Worm (Caenorhabditis elegans) whole organism, L2 larva: ENCODE data around the gene cyb-1.

Experiments used
- C34F6.9 ChIP-seq: fragments of 150-350 bp; optimal IDR thresholded peaks from 2 replicates; lab custom pipeline; 2014; ENCODE audit warnings: missing biosample characterization, missing genetic modification characterization
- F13H6.1 ChIP-seq: sonication (generic microtip); optimal IDR thresholded peaks from 2 replicates; lab custom pipeline; 2016; ENCODE audit warnings: missing genetic modification characterization, missing compliant biosample characterization
- R02D3.7 ChIP-seq: fragments of 150-350 bp; optimal IDR thresholded peaks from 2 replicates; lab custom pipeline; 2014; ENCODE audit warnings: missing biosample characterization, missing genetic modification characterization
- Y55F3AM.14 ChIP-seq: fragments of 200-800 bp; sonication (Bioruptor generic); optimal IDR thresholded peaks from 2 replicates; lab custom pipeline; 2018; ENCODE audit warnings: mild to moderate bottlenecking, missing genetic modification characterization, missing compliant biosample characterization
- alr-1 ChIP-seq: fragments of 150-350 bp; optimal IDR thresholded peaks from 2 replicates; lab custom pipeline; 2014; ENCODE audit warnings: missing biosample characterization, missing genetic modification characterization
- aly-2 ChIP-seq: fragments of 150-350 bp; optimal IDR thresholded peaks from 2 replicates; lab custom pipeline; 2014; ENCODE audit warnings: missing biosample characterization, missing genetic modification characterization
- ama-1 ChIP-seq: fragments of 150-350 bp; optimal IDR thresholded peaks from 2 replicates; lab custom pipeline; 2018; ENCODE audit warnings: inconsistent platforms
- blmp-1 ChIP-seq: sonication (generic microtip); optimal IDR thresholded peaks from 2 replicates; lab custom pipeline; 2017; ENCODE audit warnings: missing genetic modification characterization, mild to moderate bottlenecking, missing compliant biosample characterization, antibody characterized with exemption, moderate library complexity; ENCODE audit not compliant: insufficient read depth
- ceh-16 ChIP-seq: fragments of 150-350 bp; optimal IDR thresholded peaks from 2 replicates; lab custom pipeline; 2014; ENCODE audit warnings: missing biosample characterization, missing genetic modification characterization
- ceh-82 ChIP-seq: fragments of 150-350 bp; optimal IDR thresholded peaks from 2 replicates; lab custom pipeline; 2014; ENCODE audit warnings: missing biosample characterization, missing genetic modification characterization
- crh-2 ChIP-seq: sonication (generic microtip); optimal IDR thresholded peaks from 2 replicates; lab custom pipeline; 2017; ENCODE audit warnings: missing biosample characterization, missing genetic modification characterization
- dmd-4 ChIP-seq: sonication (generic microtip); optimal IDR thresholded peaks from 2 replicates; lab custom pipeline; 2017; ENCODE audit warnings: missing biosample characterization, missing genetic modification characterization
- egl-27 ChIP-seq: sonication (generic microtip); optimal IDR thresholded peaks from 3 replicates; lab custom pipeline; 2017; ENCODE audit warnings: missing biosample characterization, missing genetic modification reagents, missing genetic modification characterization
- elt-1 ChIP-seq: fragments of 150-350 bp; optimal IDR thresholded peaks from 2 replicates; lab custom pipeline; 2014; ENCODE audit warnings: missing biosample characterization, missing genetic modification characterization
- elt-3 ChIP-seq: sonication (generic microtip); optimal IDR thresholded peaks from 2 replicates; lab custom pipeline; 2017; ENCODE audit warnings: missing biosample characterization, missing genetic modification characterization
- fos-1 ChIP-seq: fragments of 150-350 bp; optimal IDR thresholded peaks from 2 replicates; lab custom pipeline; 2014; ENCODE audit warnings: missing biosample characterization, missing genetic modification characterization
- gmeb-1 ChIP-seq: fragments of 150-350 bp; optimal IDR thresholded peaks from 2 replicates; lab custom pipeline; 2014; ENCODE audit warnings: missing biosample characterization, missing genetic modification characterization
- lin-11 ChIP-seq: fragments of 150-350 bp; sonication (generic microtip); optimal IDR thresholded peaks from 2 replicates; lab custom pipeline; 2014; ENCODE audit warnings: missing biosample characterization, missing genetic modification characterization, inconsistent platforms, mixed read lengths
- lin-13 ChIP-seq: fragments of 150-350 bp; optimal IDR thresholded peaks from 2 replicates; lab custom pipeline; 2014; ENCODE audit warnings: missing biosample characterization, missing genetic modification reagents, missing genetic modification characterization
- lin-39 ChIP-seq: fragments of 150-350 bp; optimal IDR thresholded peaks from 2 replicates; lab custom pipeline; 2014; ENCODE audit warnings: missing biosample characterization, missing genetic modification reagents, missing genetic modification characterization
- lsy-2 ChIP-seq, 2 experiments: fragments of 150-350 bp in 1 of 2; sonication (generic microtip) in 1 of 2; optimal IDR thresholded peaks; 2 replicates each; lab custom pipeline; 2014 to 2017; ENCODE audit warnings: missing biosample characterization in 2 of 2, missing genetic modification characterization in 2 of 2
- mab-5 ChIP-seq: fragments of 150-350 bp; optimal IDR thresholded peaks from 2 replicates; lab custom pipeline; 2014; ENCODE audit warnings: missing biosample characterization, missing genetic modification characterization
- mbf-1 ChIP-seq: sonication (generic microtip); optimal IDR thresholded peaks from 2 replicates; lab custom pipeline; 2017; ENCODE audit warnings: missing biosample characterization, missing genetic modification characterization
- mdl-1 ChIP-seq, 2 experiments: fragments of 150-350 bp in 1 of 2; sonication (generic microtip) in 1 of 2; optimal IDR thresholded peaks; 2 replicates each; lab custom pipeline; 2017; ENCODE audit warnings: missing biosample characterization in 2 of 2, missing genetic modification characterization in 2 of 2
- nhr-10 ChIP-seq: sonication (generic microtip); optimal IDR thresholded peaks from 2 replicates; lab custom pipeline; 2017; ENCODE audit warnings: missing biosample characterization, missing genetic modification characterization
- nhr-11 ChIP-seq: fragments of 150-350 bp; optimal IDR thresholded peaks from 2 replicates; lab custom pipeline; 2014; ENCODE audit warnings: missing biosample characterization, missing genetic modification characterization
- nhr-12 ChIP-seq: fragments of 150-350 bp; optimal IDR thresholded peaks from 2 replicates; lab custom pipeline; 2014; ENCODE audit warnings: missing biosample characterization, missing genetic modification characterization
- nhr-129 ChIP-seq: fragments of 150-350 bp; optimal IDR thresholded peaks from 2 replicates; lab custom pipeline; 2014; ENCODE audit warnings: missing biosample characterization, missing genetic modification characterization
- nhr-21 ChIP-seq: fragments of 150-350 bp; optimal IDR thresholded peaks from 2 replicates; lab custom pipeline; 2014; ENCODE audit warnings: missing biosample characterization, missing genetic modification characterization
- nhr-23 ChIP-seq: fragments of 150-350 bp; optimal IDR thresholded peaks from 2 replicates; lab custom pipeline; 2014; ENCODE audit warnings: missing biosample characterization, missing genetic modification reagents, missing genetic modification characterization
- nhr-237 ChIP-seq: fragments of 150-350 bp; optimal IDR thresholded peaks from 2 replicates; lab custom pipeline; 2014; ENCODE audit warnings: missing biosample characterization, missing genetic modification characterization
- nhr-25 ChIP-seq: fragments of 150-350 bp; sonication (generic microtip); optimal IDR thresholded peaks from 3 replicates; lab custom pipeline; 2014; ENCODE audit warnings: missing biosample characterization, missing genetic modification characterization
- nhr-6 ChIP-seq: fragments of 150-350 bp; optimal IDR thresholded peaks from 2 replicates; lab custom pipeline; 2014; ENCODE audit warnings: missing biosample characterization, missing genetic modification characterization
- nhr-77 ChIP-seq: fragments of 150-350 bp; optimal IDR thresholded peaks from 2 replicates; lab custom pipeline; 2014; ENCODE audit warnings: missing biosample characterization, missing genetic modification characterization
- peb-1 ChIP-seq: fragments of 150-350 bp; optimal IDR thresholded peaks from 2 replicates; lab custom pipeline; 2014; ENCODE audit warnings: missing biosample characterization, missing genetic modification characterization
- sem-4 ChIP-seq: fragments of 150-350 bp; optimal IDR thresholded peaks from 2 replicates; lab custom pipeline; 2014; ENCODE audit warnings: missing biosample characterization, missing genetic modification reagents, missing genetic modification characterization
- skn-1 ChIP-seq: sonication (generic microtip); optimal IDR thresholded peaks from 2 replicates; lab custom pipeline; 2017; ENCODE audit warnings: missing biosample characterization, missing genetic modification characterization
- sma-3 ChIP-seq: sonication (generic microtip); optimal IDR thresholded peaks from 2 replicates; lab custom pipeline; 2016; ENCODE audit warnings: missing genetic modification reagents, missing genetic modification characterization, missing compliant biosample characterization
- sma-9 ChIP-seq, 2 experiments: fragments of 150-350 bp in 1 of 2; sonication (generic microtip) in 1 of 2; optimal IDR thresholded peaks; 2 replicates each; lab custom pipeline; 2014 to 2016; ENCODE audit warnings: missing genetic modification characterization in 2 of 2, mild to moderate bottlenecking in 1 of 2, missing biosample characterization in 1 of 2, missing compliant biosample characterization in 1 of 2, missing genetic modification reagents in 1 of 2, moderate library complexity in 1 of 2
- snpc-4 ChIP-seq: fragments of 150-350 bp; optimal IDR thresholded peaks from 2 replicates; lab custom pipeline; 2014; ENCODE audit warnings: missing biosample characterization, missing genetic modification characterization
- unc-39 ChIP-seq: fragments of 150-350 bp; optimal IDR thresholded peaks from 2 replicates; lab custom pipeline; 2014; ENCODE audit warnings: missing biosample characterization, missing genetic modification characterization
- unc-55 ChIP-seq: fragments of 150-350 bp; sonication (generic microtip); optimal IDR thresholded peaks from 3 replicates; lab custom pipeline; 2014; ENCODE audit warnings: missing biosample characterization, missing genetic modification reagents, missing genetic modification characterization
- unc-62 ChIP-seq: fragments of 150-350 bp; optimal IDR thresholded peaks from 2 replicates; lab custom pipeline; 2014; ENCODE audit warnings: missing biosample characterization, missing genetic modification reagents, missing genetic modification characterization
- zag-1 ChIP-seq: fragments of 150-350 bp; optimal IDR thresholded peaks from 2 replicates; lab custom pipeline; 2014; ENCODE audit warnings: missing biosample characterization, missing genetic modification characterization
- ztf-1 ChIP-seq: fragments of 200-800 bp; sonication (Bioruptor generic); conservative IDR thresholded peaks from 2 replicates; pipeline ENCODE4 v1.3.6; 2022; ENCODE audit warnings: missing genetic modification characterization, missing compliant biosample characterization
- ztf-4 ChIP-seq: fragments of 150-350 bp; optimal IDR thresholded peaks from 2 replicates; lab custom pipeline; 2014; ENCODE audit warnings: missing biosample characterization, missing genetic modification characterization

cyb-1 gene

DNA sequence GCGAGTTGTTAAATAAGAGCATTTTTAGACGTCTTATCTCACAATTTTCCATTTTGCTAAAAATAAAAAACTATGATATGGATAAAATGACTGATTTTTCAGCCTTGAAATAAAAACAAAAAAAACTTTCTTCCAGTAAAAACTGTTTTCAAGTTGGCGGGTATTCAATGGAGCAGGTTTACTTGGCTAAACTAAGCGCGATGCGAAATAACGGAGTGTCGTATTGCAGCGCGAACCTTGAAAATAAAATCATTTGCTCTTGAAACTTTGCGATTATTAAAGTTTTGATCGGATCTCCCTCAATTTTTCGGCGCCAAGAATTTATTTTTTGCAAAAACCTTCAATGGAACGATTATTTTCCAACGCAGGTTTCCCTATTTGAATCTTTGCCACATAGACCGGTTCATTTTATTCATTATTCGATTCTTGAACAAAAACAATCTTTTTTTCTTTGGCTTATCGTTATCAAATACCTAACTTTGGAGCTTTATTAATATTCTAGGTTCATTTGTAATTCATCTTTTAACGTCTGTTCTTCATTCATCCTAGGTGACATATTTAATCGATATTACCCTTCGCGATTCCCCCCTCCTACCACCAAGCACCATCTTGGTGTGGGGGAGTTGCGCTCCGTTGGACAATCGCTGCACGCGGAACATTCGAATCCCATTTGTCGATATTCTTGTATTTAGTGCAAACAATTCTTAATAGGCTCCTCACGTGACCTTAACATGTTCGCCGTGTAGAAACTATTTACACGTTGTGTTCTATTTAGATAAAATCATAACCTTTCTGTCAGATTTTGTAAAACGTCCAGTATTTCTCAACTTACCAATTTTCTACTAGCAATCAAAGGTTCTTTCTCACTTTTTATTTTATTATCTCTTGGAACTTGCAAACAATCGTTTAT, at the start of gene cyb-1, which contains the start of gene orc-5:
cyb-1 (plus strand) TSS at position 690 of the 910 bp plus-strand sequence.
orc-5 (minus strand) TSS at position 62 of the 910 bp plus-strand sequence.
- TF ChIP-seq skn-1 (tag; lab: Kevin White, UChicago): no peak
- TF ChIP-seq lin-39 (tag; lab: Kevin White, UChicago): no peak
- TF ChIP-seq nhr-23 (tag; lab: Kevin White, UChicago): no peak
- TF ChIP-seq sem-4: peak; percentile 25
- TF ChIP-seq nhr-129 (tag; lab: Kevin White, UChicago): peak; percentile 81
- no peak for TF ChIP-seq egl-27 (tag; lab: Kevin White, UChicago)
- TF ChIP-seq ceh-82: peak; percentile 14
- peak in 1 of 2 experiments; percentile 19 for TF ChIP-seq mdl-1 (tag; optimal IDR thresholded peaks at IDR 0.05; lab: Kevin White, UChicago)
- no peak for TF ChIP-seq nhr-77 (tag; lab: Kevin White, UChicago)
- TF ChIP-seq nhr-237: no peak
- no peak for TF ChIP-seq lin-13 (GFP tag; lab: Kevin White, UChicago)
- no peak for TF ChIP-seq aly-2 (tag; lab: Kevin White, UChicago)
- TF ChIP-seq elt-1 (tag; lab: Kevin White, UChicago): no peak
- peak; percentile 88 for TF ChIP-seq crh-2 (tag; lab: Kevin White, UChicago)
- peak; percentile 67 for TF ChIP-seq nhr-25 (tag; lab: Kevin White, UChicago)
- peak; percentile 98 for TF ChIP-seq gmeb-1 (tag; lab: Kevin White, UChicago)
- TF ChIP-seq nhr-21: peak; percentile 33
- no peak for TF ChIP-seq R02D3.7
- TF ChIP-seq peb-1 (tag; lab: Kevin White, UChicago): no peak
- peak; percentile 42 for TF ChIP-seq sma-3
- TF ChIP-seq elt-3: no peak
- TF ChIP-seq alr-1 (tag; lab: Kevin White, UChicago): no peak
- TF ChIP-seq unc-62 (GFP tag; lab: Kevin White, UChicago): no peak
- peak; percentile 42 for TF ChIP-seq ztf-4 (tag; lab: Kevin White, UChicago)
- peak; percentile 59 for TF ChIP-seq mab-5 (tag; lab: Kevin White, UChicago)
- peak; percentile 77 for TF ChIP-seq C34F6.9
- TF ChIP-seq unc-55: peak; percentile 93
- no peak for TF ChIP-seq unc-39 (tag; lab: Kevin White, UChicago)
- TF ChIP-seq dmd-4 (tag; lab: Kevin White, UChicago): no peak
- TF ChIP-seq blmp-1 (tag; lab: Kevin White, UChicago): peak; percentile 9
- peak; percentile 78 for TF ChIP-seq sma-9 (GFP tag; optimal IDR thresholded peaks at IDR 0.05; lab: Kevin White, UChicago)
- no peak for TF ChIP-seq sma-9 (tag; optimal IDR thresholded peaks at IDR 0.05; lab: Kevin White, UChicago)
- TF ChIP-seq F13H6.1 (tag; lab: Kevin White, UChicago): no peak
- peak; percentile 72 for TF ChIP-seq nhr-6
- TF ChIP-seq ceh-16 (tag; lab: Kevin White, UChicago): no peak
- TF ChIP-seq mbf-1 (tag; lab: Kevin White, UChicago): no peak
- no peak for TF ChIP-seq Y55F3AM.14
- TF ChIP-seq ama-1 (lab: Kevin White, UChicago): no peak
- no peak for TF ChIP-seq zag-1
- TF ChIP-seq fos-1 (tag; lab: Kevin White, UChicago): peak; percentile 5
- TF ChIP-seq nhr-10: no peak
- peak; percentile 59 for TF ChIP-seq lin-11
- TF ChIP-seq nhr-12 (tag; lab: Kevin White, UChicago): no peak
- TF ChIP-seq nhr-11 (tag; lab: Kevin White, UChicago): no peak
- peak in 1 of 2 experiments; percentile 89 for TF ChIP-seq lsy-2 (tag; optimal IDR thresholded peaks at IDR 0.05; lab: Kevin White, UChicago)
- no peak for TF ChIP-seq ztf-1
- peak; percentile 31 for TF ChIP-seq snpc-4 (tag; lab: Kevin White, UChicago)
